Worm (Caenorhabditis elegans) whole organism, early embryonic: Measurements from ENCODE around the gene str-7.

Source experiments
- F13C5.2 ChIP-seq: sonication (generic microtip); optimal IDR thresholded peaks from 2 replicates; lab custom pipeline; 2017; ENCODE audit warnings: mild to moderate bottlenecking, missing genetic modification characterization, inconsistent platforms, missing compliant biosample characterization
- ama-1 ChIP-seq: fragments of 150-350 bp; optimal IDR thresholded peaks from 2 replicates; lab custom pipeline; 2014
- ets-7 ChIP-seq: sonication (generic microtip); optimal IDR thresholded peaks from 2 replicates; lab custom pipeline; 2016; ENCODE audit warnings: missing genotype, missing genetic modification characterization, missing compliant biosample characterization
- flt-1 ChIP-seq: fragments of 200-800 bp; sonication (Bioruptor generic); IDR thresholded peaks from 2 replicates; pipeline ENCODE4 v1.3.6; 2022; ENCODE audit warnings: missing genetic modification characterization, missing compliant biosample characterization

DNA sequence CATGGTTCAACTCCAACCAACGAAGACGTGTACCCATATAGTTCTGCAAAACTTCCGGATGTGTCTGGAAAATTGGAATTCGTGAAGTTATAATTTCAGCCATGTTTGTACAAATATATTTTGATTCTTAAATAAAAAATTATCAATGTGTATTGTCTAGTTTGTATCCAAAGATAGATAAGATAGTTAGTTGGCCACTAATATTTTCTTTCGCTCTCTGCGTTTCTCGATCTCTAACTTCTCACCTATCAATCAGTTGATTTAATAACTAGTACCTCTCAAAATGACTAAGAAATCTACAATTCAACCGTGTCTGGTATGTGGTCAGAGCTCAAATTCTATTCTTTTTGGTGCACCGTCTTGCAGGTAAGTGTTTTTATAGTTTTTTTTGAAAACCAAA is 28.2 kb downstream of the str-7 start, which contains the start of gene nhr-176:
- TF ChIP-seq ama-1 (no peak), F13C5.2 (tag; lab: Kevin White, UChicago) (no peak), flt-1 (GFP tag; lab: Robert Waterston, UW) (no peak), ets-7 (tag; lab: Kevin White, UChicago) (no peak)
